Fruit fly (Drosophila melanogaster): ENCODE measurements around the gene KrT95D.
A peak's percentile ranks its signal among the peaks of the same experiment; 100 is the strongest.

Gene KrT95D

dm6 chr3R:24073703-24074102 lies 42.1 kb upstream of the KrT95D start (continued):
- TF ChIP-seq pzg (GFP tag; optimal IDR thresholded peaks at IDR 0.05) (no peak), CG30431 (GFP tag; optimal IDR thresholded peaks at IDR 0.05) (no peak), CG9437 (GFP tag; optimal IDR thresholded peaks at IDR 0.05) (no peak), CG11247 (GFP tag; IDR thresholded peaks at IDR 0.05) (no peak), sens (GFP tag) (peak; percentile 37), Six4 (GFP tag; optimal IDR thresholded peaks at IDR 0.05) (no peak), Xbp1 (GFP tag; optimal IDR thresholded peaks at IDR 0.05) (no peak), ab (GFP tag; optimal IDR thresholded peaks at IDR 0.05) (no peak), CG3847 (GFP tag; IDR thresholded peaks at IDR 0.05) (no peak; the same call in 1 of the 2 replicates), Hr78 (GFP tag; optimal IDR thresholded peaks at IDR 0.05) (no peak), CG4707 (GFP tag; optimal IDR thresholded peaks at IDR 0.05) (no peak), CG7839 (tag; optimal IDR thresholded peaks at IDR 0.05) (peak; percentile 44), Fer2 (tag; optimal IDR thresholded peaks at IDR 0.05) (no peak), dpn (GFP tag; optimal IDR thresholded peaks at IDR 0.05) (no peak), cwo (GFP tag; optimal IDR thresholded peaks at IDR 0.05) (peak; percentile 21), CG6854 (GFP tag; optimal IDR thresholded peaks at IDR 0.05) (no peak), abd-A (tag; optimal IDR thresholded peaks at IDR 0.05) (peak; percentile 46), hth (optimal IDR thresholded peaks at IDR 0.05) (no peak), D19A (tag; optimal IDR thresholded peaks at IDR 0.05) (no peak), CG2199 (GFP tag; IDR thresholded peaks at IDR 0.05) (no peak), CG30403 (GFP tag; optimal IDR thresholded peaks at IDR 0.05) (no peak), CG5953 (GFP tag; IDR thresholded peaks at IDR 0.05) (no peak)

- TF ChIP-seq tup (GFP tag; optimal IDR thresholded peaks at IDR 0.05), result no peak
- TF ChIP-seq CG13894 (tag; optimal IDR thresholded peaks at IDR 0.05), result peak; percentile 96
These were observed 38.3 kb upstream of the KrT95D start for dm6 chr3R:24069965-24070364.

- TF ChIP-seq toy (GFP tag; IDR thresholded peaks at IDR 0.05) (no peak), CG4854 (GFP tag; optimal IDR thresholded peaks at IDR 0.05) (no peak), CG31441 (GFP tag; IDR thresholded peaks at IDR 0.05) (no peak), CG9797 (GFP tag; optimal IDR thresholded peaks at IDR 0.05) (no peak), CG9609 (GFP tag; optimal IDR thresholded peaks at IDR 0.05) (no peak), da (GFP tag; optimal IDR thresholded peaks at IDR 0.05) (no peak), Ada2b (GFP tag; IDR thresholded peaks at IDR 0.05) (peak; percentile 50; the same call in 1 of the 2 replicates), CG6175 (GFP tag; IDR thresholded peaks at IDR 0.05) (no peak), crol (GFP tag; IDR thresholded peaks at IDR 0.05) (no peak), gem (tag; optimal IDR thresholded peaks at IDR 0.05) (peak; percentile 59), wor (GFP tag; IDR thresholded peaks at IDR 0.05) (no peak), hkb (optimal IDR thresholded peaks at IDR 0.05) (no peak), hkb (GFP tag; IDR thresholded peaks at IDR 0.05) (no peak), BEAF-32 (GFP tag; optimal IDR thresholded peaks at IDR 0.05) (no peak), fd3F (GFP tag; optimal IDR thresholded peaks at IDR 0.05) (peak; percentile 12), CG11247 (GFP tag; IDR thresholded peaks at IDR 0.05) (no peak), lola (GFP tag; optimal IDR thresholded peaks at IDR 0.05) (no peak), ato (GFP tag; IDR thresholded peaks at IDR 0.05; ENCODE audit: partially characterized antibody) (no peak), CG14965 (GFP tag; optimal IDR thresholded peaks at IDR 0.05; ENCODE audit: borderline replicate concordance) (no peak), CG7372 (GFP tag; IDR thresholded peaks at IDR 0.05) (no peak), pros (GFP tag; optimal IDR thresholded peaks at IDR 0.05) (no peak), exex (tag; optimal IDR thresholded peaks at IDR 0.05) (no peak), trh (GFP tag; optimal IDR thresholded peaks at IDR 0.05) (no peak), Kr (GFP tag; optimal IDR thresholded peaks at IDR 0.05) (no peak), PHDP (tag; optimal IDR thresholded peaks at IDR 0.05) (peak; percentile 42), CG12236 (GFP tag; optimal IDR thresholded peaks at IDR 0.05) (no peak), CG1024 (GFP tag; IDR thresholded peaks at IDR 0.05) (no peak)
These were observed 37.2 kb upstream of the KrT95D start for dm6 chr3R:24068830-24069229.

Data from whole organism, embryonic.